Fruit fly (Drosophila melanogaster) whole organism, embryonic: ENCODE measurements around the gene U2af50.

Experiments used
- ATbp ChIP-seq: fragments of 200-800 bp; sonication (Bioruptor generic); optimal IDR thresholded peaks from 2 replicates; lab custom pipeline; 2017; ENCODE audit warnings: missing biosample characterization, mild to moderate bottlenecking, missing genetic modification characterization, missing genetic modification reagents
- Antp ChIP-seq: fragments of 200-800 bp; sonication (Bioruptor generic); optimal IDR thresholded peaks from 3 replicates; lab custom pipeline; 2016; ENCODE audit warnings: missing biosample characterization, missing genetic modification characterization
- Blimp-1 ChIP-seq: fragments of 200-800 bp; sonication (Bioruptor generic); optimal IDR thresholded peaks from 3 replicates; lab custom pipeline; 2018; ENCODE audit warnings: missing biosample characterization, missing genetic modification characterization, mild to moderate bottlenecking, moderate library complexity, missing genetic modification reagents
- C15 ChIP-seq: fragments of 200-800 bp; sonication (Bioruptor generic); IDR thresholded peaks from 3 replicates; pipeline ENCODE4 v1.3.6; 2022; ENCODE audit warnings: missing biosample characterization, missing genetic modification characterization
- CG10147 ChIP-seq: fragments of 200-800 bp; sonication (Bioruptor generic); optimal IDR thresholded peaks from 2 replicates; lab custom pipeline; 2019; ENCODE audit warnings: missing biosample characterization, mild to moderate bottlenecking, missing genetic modification characterization, moderate library complexity
- CG10321 ChIP-seq: fragments of 200-800 bp; sonication (Bioruptor generic); IDR thresholded peaks from 2 replicates; pipeline ENCODE4 v1.3.6; 2022; ENCODE audit warnings: missing biosample characterization, missing genetic modification characterization
- CG11247 ChIP-seq: fragments of 200-800 bp; sonication (Bioruptor generic); IDR thresholded peaks from 2 replicates; pipeline ENCODE4 v1.3.6; 2022; ENCODE audit warnings: missing biosample characterization, missing genetic modification characterization
- CG11560 ChIP-seq: fragments of 200-800 bp; sonication (Bioruptor generic); IDR thresholded peaks from 3 replicates; pipeline ENCODE4 v1.3.6; 2022; ENCODE audit warnings: missing biosample characterization, missing genetic modification characterization
- CG12391 ChIP-seq: fragments of 200-800 bp; sonication (Bioruptor generic); optimal IDR thresholded peaks from 3 replicates; lab custom pipeline; 2018; ENCODE audit warnings: missing biosample characterization, mild to moderate bottlenecking, missing genetic modification characterization, moderate library complexity
- CG13123 ChIP-seq: fragments of 200-800 bp; sonication (Bioruptor generic); optimal IDR thresholded peaks from 2 replicates; lab custom pipeline; 2016; ENCODE audit warnings: missing biosample characterization, missing genetic modification characterization
- CG13296 ChIP-seq: fragments of 200-800 bp; sonication (Bioruptor generic); optimal IDR thresholded peaks from 3 replicates; lab custom pipeline; 2018; ENCODE audit warnings: missing biosample characterization, mild to moderate bottlenecking, missing genetic modification characterization
- CG13424 ChIP-seq: fragments of 200-800 bp; sonication (Bioruptor generic); optimal IDR thresholded peaks from 2 replicates; lab custom pipeline; 2019; ENCODE audit warnings: missing biosample characterization, mild to moderate bottlenecking, missing genetic modification characterization, moderate library complexity
- CG17186 ChIP-seq: fragments of 200-800 bp; sonication (Bioruptor generic); optimal IDR thresholded peaks from 3 replicates; lab custom pipeline; 2017; ENCODE audit warnings: missing biosample characterization, missing genetic modification reagents, missing genetic modification characterization
- CG17612 ChIP-seq: fragments of 200-800 bp; sonication (Bioruptor generic); IDR thresholded peaks from 2 replicates; pipeline ENCODE4 v1.3.6; 2022; ENCODE audit warnings: missing biosample characterization, missing genetic modification characterization
- CG18619 ChIP-seq: fragments of 200-800 bp; sonication (Bioruptor generic); optimal IDR thresholded peaks from 3 replicates; lab custom pipeline; 2017; ENCODE audit warnings: missing biosample characterization, mild to moderate bottlenecking, missing genetic modification characterization
- CG33557 ChIP-seq: fragments of 200-800 bp; sonication (Bioruptor generic); optimal IDR thresholded peaks from 2 replicates; lab custom pipeline; 2019; ENCODE audit warnings: missing biosample characterization, mild to moderate bottlenecking, missing genetic modification characterization, moderate library complexity
- CG42726 ChIP-seq: fragments of 200-800 bp; sonication (Bioruptor generic); IDR thresholded peaks from 2 replicates; pipeline ENCODE4 v1.3.6; 2022; ENCODE audit warnings: missing biosample characterization, missing genetic modification characterization; ENCODE audit not compliant: partially characterized antibody
- CG4282 ChIP-seq: fragments of 200-800 bp; sonication (Bioruptor generic); optimal IDR thresholded peaks from 2 replicates; lab custom pipeline; 2016; ENCODE audit warnings: missing biosample characterization, missing genetic modification characterization
- CG4360 ChIP-seq: fragments of 200-800 bp; sonication (Bioruptor generic); IDR thresholded peaks from 2 replicates; pipeline ENCODE4 v1.3.6; 2022; ENCODE audit warnings: missing biosample characterization, missing genetic modification characterization
- CG6689 ChIP-seq: fragments of 200-800 bp; sonication (Bioruptor generic); IDR thresholded peaks from 2 replicates; pipeline ENCODE4 v1.3.6; 2022; ENCODE audit warnings: missing biosample characterization, missing genetic modification characterization
- CG7357 ChIP-seq: fragments of 200-800 bp; sonication (Bioruptor generic); IDR thresholded peaks from 3 replicates; pipeline ENCODE4 v1.3.6; 2022; ENCODE audit warnings: missing biosample characterization, missing genetic modification characterization
- CG7372 ChIP-seq: fragments of 200-800 bp; sonication (Bioruptor generic); IDR thresholded peaks from 2 replicates; pipeline ENCODE4 v1.3.6; 2022; ENCODE audit warnings: missing biosample characterization, missing genetic modification characterization
- CG8388 ChIP-seq: fragments of 200-800 bp; sonication (Bioruptor generic); optimal IDR thresholded peaks from 2 replicates; lab custom pipeline; 2019; ENCODE audit warnings: missing biosample characterization, mild to moderate bottlenecking, missing genetic modification characterization, moderate library complexity
- CG9817 ChIP-seq: fragments of 200-800 bp; sonication (Bioruptor generic); optimal IDR thresholded peaks from 2 replicates; lab custom pipeline; 2018; ENCODE audit warnings: missing biosample characterization, mild to moderate bottlenecking, missing genetic modification characterization, moderate library complexity
- D19B ChIP-seq: fragments of 200-800 bp; sonication (Bioruptor generic); optimal IDR thresholded peaks from 2 replicates; lab custom pipeline; 2017; ENCODE audit warnings: missing biosample characterization, mild to moderate bottlenecking, missing genetic modification characterization
- GATAe ChIP-seq: fragments of 200-800 bp; sonication (Bioruptor generic); conservative IDR thresholded peaks from 2 replicates; pipeline ENCODE4 v1.3.6; 2022; ENCODE audit warnings: missing biosample characterization, missing genetic modification characterization
- H15 ChIP-seq: fragments of 200-800 bp; sonication (Bioruptor generic); IDR thresholded peaks from 3 replicates; pipeline ENCODE4 v1.3.6; 2022; ENCODE audit warnings: missing biosample characterization, missing genetic modification characterization
- HmgZ ChIP-seq: fragments of 200-800 bp; sonication (Bioruptor generic); optimal IDR thresholded peaks from 2 replicates; lab custom pipeline; 2018; ENCODE audit warnings: missing biosample characterization, mild to moderate bottlenecking, missing genetic modification characterization
- Hr3 ChIP-seq: fragments of 200-800 bp; sonication (Bioruptor generic); optimal IDR thresholded peaks from 3 replicates; lab custom pipeline; 2016; ENCODE audit warnings: missing biosample characterization, missing genetic modification characterization
- Lpt ChIP-seq: fragments of >200 bp; optimal IDR thresholded peaks from 2 replicates; lab custom pipeline; 2018; ENCODE audit warnings: missing biosample characterization, missing genetic modification characterization
- Max ChIP-seq: fragments of 200-800 bp; sonication (Bioruptor generic); optimal IDR thresholded peaks from 2 replicates; lab custom pipeline; 2016; ENCODE audit warnings: missing biosample characterization, mild to moderate bottlenecking, missing genetic modification characterization
- Xrp1 ChIP-seq: fragments of 200-800 bp; sonication (Bioruptor generic); IDR thresholded peaks from 2 replicates; pipeline ENCODE4 v1.3.6; 2022; ENCODE audit warnings: missing biosample characterization, missing genetic modification characterization
- YL-1 ChIP-seq: fragments of 200-800 bp; sonication (Bioruptor generic); optimal IDR thresholded peaks from 3 replicates; lab custom pipeline; 2017; ENCODE audit warnings: missing biosample characterization, mild to moderate bottlenecking, missing genetic modification characterization
- chm ChIP-seq: fragments of 200-800 bp; sonication (Bioruptor generic); IDR thresholded peaks from 2 replicates; pipeline ENCODE4 v1.3.6; 2022; ENCODE audit warnings: missing biosample characterization, missing genetic modification characterization
- emc ChIP-seq: fragments of 200-800 bp; sonication (Bioruptor generic); optimal IDR thresholded peaks from 2 replicates; lab custom pipeline; 2016; ENCODE audit warnings: missing biosample characterization, missing genetic modification characterization
- gcm2 ChIP-seq: fragments of 200-800 bp; sonication (Bioruptor generic); optimal IDR thresholded peaks from 2 replicates; lab custom pipeline; 2016; ENCODE audit warnings: missing biosample characterization, missing genetic modification characterization
- jing ChIP-seq: fragments of 200-800 bp; sonication (Bioruptor generic); optimal IDR thresholded peaks from 2 replicates; lab custom pipeline; 2018; ENCODE audit warnings: missing biosample characterization, mild to moderate bottlenecking, missing genetic modification characterization
- kay ChIP-seq: fragments of 200-800 bp; sonication (Bioruptor generic); optimal IDR thresholded peaks from 2 replicates; lab custom pipeline; 2016; ENCODE audit warnings: missing biosample characterization, missing genetic modification characterization
- lov ChIP-seq, 2 experiments: fragments of 200-800 bp in 1 of 2; fragments of >200 bp in 1 of 2; sonication (Bioruptor generic) in 1 of 2; IDR thresholded peaks in 1 of 2; optimal IDR thresholded peaks in 1 of 2; 2 replicates in 1 of 2; 3 replicates in 1 of 2; pipeline versions ENCODE4 v1.3.6 to Lab custom; 2017 to 2022; ENCODE audit warnings: missing biosample characterization in 1 of 2, missing genetic modification characterization in 1 of 2
- mld ChIP-seq: fragments of 200-800 bp; sonication (Bioruptor generic); IDR thresholded peaks from 3 replicates; pipeline ENCODE4 v1.3.6; 2022; ENCODE audit warnings: missing biosample characterization, missing genetic modification characterization; ENCODE audit not compliant: partially characterized antibody
- nerfin-2 ChIP-seq: fragments of 200-800 bp; sonication (Bioruptor generic); IDR thresholded peaks from 2 replicates; pipeline ENCODE4 v1.3.6; 2022; ENCODE audit warnings: missing biosample characterization, missing genetic modification characterization; ENCODE audit not compliant: partially characterized antibody
- scrt ChIP-seq: fragments of 200-800 bp; sonication (Bioruptor generic); optimal IDR thresholded peaks from 2 replicates; lab custom pipeline; 2018; ENCODE audit warnings: missing biosample characterization, mild to moderate bottlenecking, missing genetic modification characterization, moderate library complexity
- sd ChIP-seq: fragments of 200-800 bp; sonication (Bioruptor generic); optimal IDR thresholded peaks from 3 replicates; lab custom pipeline; 2018; ENCODE audit warnings: missing biosample characterization, mild to moderate bottlenecking, missing genetic modification characterization, moderate library complexity
- sima ChIP-seq: fragments of 200-800 bp; sonication (Bioruptor generic); optimal IDR thresholded peaks from 2 replicates; lab custom pipeline; 2016; ENCODE audit warnings: missing biosample characterization, missing genetic modification characterization
- sqz ChIP-seq: fragments of 200-800 bp; sonication (Bioruptor generic); optimal IDR thresholded peaks from 3 replicates; lab custom pipeline; 2018; ENCODE audit warnings: missing biosample characterization, mild to moderate bottlenecking, missing genetic modification characterization
- ttk ChIP-seq: fragments of 200-800 bp; sonication (Bioruptor generic); IDR thresholded peaks from 2 replicates; pipeline ENCODE4 v2.1.2; 2022; ENCODE audit warnings: missing biosample characterization, missing genetic modification characterization
- twi ChIP-seq: fragments of 200-800 bp; optimal IDR thresholded peaks from 2 replicates; lab custom pipeline; 2019; ENCODE audit warnings: missing biosample characterization, mild to moderate bottlenecking, missing genetic modification characterization, moderate library complexity
- wor ChIP-seq: fragments of 200-800 bp; sonication (Bioruptor generic); IDR thresholded peaks from 2 replicates; pipeline ENCODE4 v1.3.6; 2022; ENCODE audit warnings: missing biosample characterization, missing genetic modification characterization
- zen ChIP-seq: fragments of 200-800 bp; sonication (Bioruptor generic); optimal IDR thresholded peaks from 3 replicates; lab custom pipeline; 2018; ENCODE audit warnings: missing biosample characterization, mild to moderate bottlenecking, missing genetic modification characterization, moderate library complexity

U2af50 gene

dm6 chrX:16358670-16359320, at the start of gene U2af50, which contains the start of gene PIG-Q (continued):
- TF ChIP-seq CG13296 (peak; percentile 91), CG10321 (GFP tag; lab: Robert Waterston, UW) (no peak), Xrp1 (GFP tag; lab: Robert Waterston, UW) (peak; percentile 95), CG9817 (tag; lab: Kevin White, UChicago) (no peak), gcm2 (GFP tag; lab: Kevin White, UChicago) (peak; percentile 40), D19B (GFP tag; lab: Kevin White, UChicago) (peak; percentile 80), CG8388 (peak; percentile 93), Blimp-1 (peak; percentile 90), CG18619 (GFP tag; lab: Kevin White, UChicago) (peak; percentile 92), emc (GFP tag; lab: Kevin White, UChicago) (no peak), CG7372 (peak; percentile 91), CG33557 (GFP tag; lab: Kevin White, UChicago) (peak; percentile 91), CG4282 (GFP tag; lab: Kevin White, UChicago) (no peak), CG42726 (GFP tag; lab: Robert Waterston, UW) (no peak), kay (GFP tag; lab: Kevin White, UChicago) (peak; percentile 69), YL-1 (GFP tag; lab: Kevin White, UChicago) (peak; percentile 51), CG17612 (GFP tag; lab: Robert Waterston, UW) (no peak; the same call in none of the 2 replicates), ttk (GFP tag; lab: Robert Waterston, UW) (no peak; the same call in 1 of the 2 replicates), CG11247 (GFP tag; lab: Robert Waterston, UW) (no peak), twi (tag; lab: Kevin White, UChicago) (peak; percentile 89), jing (GFP tag; lab: Kevin White, UChicago) (no peak), CG10147 (GFP tag; lab: Kevin White, UChicago) (peak; percentile 88), GATAe (peak; percentile 71), sima (GFP tag; lab: Kevin White, UChicago) (no peak), CG4360 (GFP tag; lab: Robert Waterston, UW) (peak; percentile 67), C15 (peak; percentile 73; the same call in 1 of the 3 replicates), CG6689 (GFP tag; lab: Robert Waterston, UW) (peak; percentile 100), HmgZ (tag; lab: Kevin White, UChicago) (peak; percentile 94), CG17186 (GFP tag; lab: Kevin White, UChicago) (peak; percentile 42), CG7357 (GFP tag; lab: Robert Waterston, UW) (peak; percentile 85), scrt (GFP tag; lab: Kevin White, UChicago) (peak; percentile 84), CG12391 (peak; percentile 96), CG13123 (GFP tag; lab: Kevin White, UChicago) (peak; percentile 85), zen (tag; lab: Kevin White, UChicago) (peak; percentile 95), nerfin-2 (GFP tag; lab: Robert Waterston, UW) (no peak), Lpt (GFP tag; lab: Kevin White, UChicago) (no peak), Hr3 (GFP tag; lab: Kevin White, UChicago) (peak; percentile 94), wor (peak; percentile 83; the same call in 1 of the 2 replicates), Max (GFP tag; lab: Kevin White, UChicago) (peak; percentile 84), CG13424 (tag; lab: Kevin White, UChicago) (peak; percentile 95), Antp (GFP tag; lab: Kevin White, UChicago) (peak; percentile 72), ATbp (GFP tag; lab: Kevin White, UChicago) (peak; percentile 89), sd (peak; percentile 87), chm (GFP tag; lab: Robert Waterston, UW) (no peak), CG11560 (tag; lab: Robert Waterston, UW) (peak; percentile 73), mld (GFP tag; lab: Robert Waterston, UW) (no peak), H15 (GFP tag; lab: Robert Waterston, UW) (peak; percentile 89), lov (optimal IDR thresholded peaks at IDR 0.05; lab: Kevin White, UChicago) (no peak), lov (GFP tag; IDR thresholded peaks at IDR 0.05; lab: Robert Waterston, UW) (no peak; the same call in 2 of the 3 replicates), sqz (GFP tag; lab: Kevin White, UChicago) (peak; percentile 79)
